Fruit fly (Drosophila melanogaster): ENCODE measurements around the gene Acsx2.

dm6 chr3R:19822138-19822537 is 43.6 kb downstream of the Acsx2 start:
- TF ChIP-seq Antp (GFP tag; optimal IDR thresholded peaks at IDR 0.05) (no peak), caup (GFP tag; optimal IDR thresholded peaks at IDR 0.05; ENCODE audit: severe bottlenecking) (no peak), CG12299 (tag; optimal IDR thresholded peaks at IDR 0.05) (no peak), CG17912 (GFP tag; optimal IDR thresholded peaks at IDR 0.05) (no peak), CG15011 (GFP tag; optimal IDR thresholded peaks at IDR 0.05) (no peak), NFAT (GFP tag; IDR thresholded peaks at IDR 0.05) (no peak), pho (GFP tag; optimal IDR thresholded peaks at IDR 0.05) (no peak), Hr39 (optimal IDR thresholded peaks at IDR 0.05) (no peak), CG10959 (GFP tag; IDR thresholded peaks at IDR 0.05) (no peak), fd3F (GFP tag; optimal IDR thresholded peaks at IDR 0.05) (no peak)
